Worm (Caenorhabditis elegans) whole organism, mixed stage, embryonic: ENCODE measurements around the gene ZC404.15.

Source experiments
- cnd-1 ChIP-seq: fragments of 200-800 bp; sonication (Bioruptor generic); optimal IDR thresholded peaks from 2 replicates; lab custom pipeline; 2018; ENCODE audit warnings: mild to moderate bottlenecking, missing genetic modification characterization, missing compliant biosample characterization
- nhr-76 ChIP-seq: sonication (generic microtip); optimal IDR thresholded peaks from 2 replicates; lab custom pipeline; 2017; ENCODE audit warnings: missing biosample characterization, missing genetic modification characterization
- unc-39 ChIP-seq: fragments of 150-350 bp; optimal IDR thresholded peaks from 2 replicates; lab custom pipeline; 2014; ENCODE audit warnings: missing biosample characterization, missing genetic modification characterization

DNA sequence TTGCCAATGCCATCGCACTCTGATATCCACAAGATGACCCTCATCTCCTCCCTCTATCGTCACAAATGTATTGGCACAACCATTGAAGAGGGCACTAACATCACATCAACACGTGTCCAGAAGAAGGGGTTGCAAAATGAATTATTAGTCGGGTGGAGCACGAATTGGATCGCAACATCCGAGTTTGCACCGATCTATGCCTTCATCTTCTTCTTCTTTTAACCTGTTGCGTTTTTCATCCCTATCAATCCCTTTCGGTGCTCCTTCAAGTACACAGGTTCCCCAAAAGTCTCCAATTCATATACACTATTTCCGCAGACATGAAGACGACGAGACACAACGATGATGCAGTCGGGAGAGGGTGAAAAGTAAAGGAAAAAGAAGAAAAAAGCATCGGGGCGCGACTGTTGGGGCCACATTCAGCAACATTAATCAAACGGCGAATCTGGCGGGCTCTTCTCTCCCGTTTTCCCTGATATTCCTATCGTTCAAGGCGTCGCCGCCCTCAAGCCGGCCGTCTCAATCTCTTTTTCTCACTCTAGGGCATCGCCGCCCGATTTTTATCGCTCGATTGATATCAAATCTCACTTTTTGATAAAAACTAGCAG is 28.7 kb upstream of the ZC404.15 start:
- no peak for TF ChIP-seq nhr-76 (tag; lab: Kevin White, UChicago)
- no peak for TF ChIP-seq unc-39
- TF ChIP-seq cnd-1 (tag; lab: Kevin White, UChicago) = no peak
